Fruit fly (Drosophila melanogaster): ENCODE data around the gene Mgat4a.
A peak's percentile ranks its signal among the peaks of the same experiment; 100 is the strongest.

Mgat4a gene

DNA sequence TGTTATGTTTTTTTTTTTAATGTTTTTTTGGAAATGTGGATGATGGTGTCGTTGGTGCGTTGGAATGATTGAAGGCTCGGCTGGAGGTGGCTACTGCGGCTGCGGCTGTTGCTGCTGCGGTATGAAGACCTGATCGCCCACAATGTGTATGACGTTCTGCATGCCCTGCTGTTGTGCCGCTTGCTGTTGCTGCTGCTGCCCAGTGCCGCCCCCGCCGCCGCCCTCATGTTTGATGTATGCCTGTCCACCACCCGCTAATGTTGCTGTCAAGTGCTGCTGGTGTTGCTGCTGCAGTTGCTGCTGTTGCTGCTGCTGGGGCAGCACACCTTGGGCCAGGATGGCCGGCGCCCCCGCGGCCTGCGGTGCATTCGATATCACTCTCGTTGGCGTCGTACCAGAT, 9.0 kb upstream of the Mgat4a start:
- TF ChIP-seq CG9705 (GFP tag; optimal IDR thresholded peaks at IDR 0.05) = no peak
- TF ChIP-seq Dfd (GFP tag; optimal IDR thresholded peaks at IDR 0.05) = peak; percentile 89
- no peak for TF ChIP-seq Rel (GFP tag; optimal IDR thresholded peaks at IDR 0.05)
- TF ChIP-seq Rel (tag; optimal IDR thresholded peaks at IDR 0.05) = no peak
- TF ChIP-seq psq (GFP tag; optimal IDR thresholded peaks at IDR 0.05) = no peak

DNA sequence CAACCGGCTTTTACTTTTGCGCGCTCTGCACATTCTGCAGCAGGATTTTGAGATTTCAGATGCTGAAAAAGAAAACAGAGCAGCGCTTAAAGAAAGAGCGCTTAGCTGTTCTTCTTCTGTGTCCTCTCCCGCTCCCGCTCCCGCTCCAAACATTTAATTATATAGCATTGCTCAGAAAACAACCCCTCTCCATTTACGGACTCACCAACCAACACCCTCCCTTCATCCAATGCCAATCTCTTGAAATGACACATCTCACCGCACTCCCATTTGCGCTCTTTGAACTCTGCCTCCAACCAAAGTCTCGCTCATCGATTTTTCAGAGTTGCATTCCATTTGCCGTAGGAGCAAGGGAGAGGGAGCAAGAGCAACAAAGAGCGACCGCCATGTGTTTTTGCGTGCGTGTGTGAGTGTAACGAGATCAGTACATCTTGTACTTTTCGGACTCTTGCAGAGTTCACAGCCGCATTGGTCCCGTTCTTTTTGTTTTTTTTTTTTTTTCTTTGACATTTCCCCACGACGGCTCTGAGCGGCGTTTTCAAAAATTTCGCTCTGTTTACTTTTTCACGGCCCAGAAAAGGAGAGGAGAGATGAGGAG, 6.7 kb upstream of the Mgat4a start:
- TF ChIP-seq Rel (GFP tag; optimal IDR thresholded peaks at IDR 0.05) = peak; percentile 92
- TF ChIP-seq Rel (tag; optimal IDR thresholded peaks at IDR 0.05) = no peak
- TF ChIP-seq h (GFP tag; optimal IDR thresholded peaks at IDR 0.05) = peak; percentile 77
- peak; percentile 55 for TF ChIP-seq CG32264 (GFP tag; optimal IDR thresholded peaks at IDR 0.05)
- no peak for TF ChIP-seq sv (GFP tag; optimal IDR thresholded peaks at IDR 0.05)
- TF ChIP-seq CrebA (GFP tag; optimal IDR thresholded peaks at IDR 0.05; ENCODE audit: borderline replicate concordance) = peak; percentile 80
- no peak for TF ChIP-seq foxo (GFP tag; optimal IDR thresholded peaks at IDR 0.05)
- TF ChIP-seq jim (GFP tag; optimal IDR thresholded peaks at IDR 0.05) = peak; percentile 52
- no peak for TF ChIP-seq CG9705 (GFP tag; optimal IDR thresholded peaks at IDR 0.05)
- no peak for TF ChIP-seq tai (GFP tag; optimal IDR thresholded peaks at IDR 0.05)
- TF ChIP-seq Vsx2 (GFP tag; optimal IDR thresholded peaks at IDR 0.05; ENCODE audit: partially characterized antibody) = peak; percentile 86
- peak; percentile 59 for TF ChIP-seq fru (GFP tag; optimal IDR thresholded peaks at IDR 0.05)
- no peak for TF ChIP-seq Dfd (GFP tag; optimal IDR thresholded peaks at IDR 0.05)
- peak; percentile 65 for TF ChIP-seq br (GFP tag; optimal IDR thresholded peaks at IDR 0.05)
- TF ChIP-seq N (GFP tag; optimal IDR thresholded peaks at IDR 0.05) = no peak
- TF ChIP-seq HLH106 (tag; optimal IDR thresholded peaks at IDR 0.05) = no peak
- no peak for TF ChIP-seq lola (GFP tag; optimal IDR thresholded peaks at IDR 0.05)
- TF ChIP-seq Dif (GFP tag; optimal IDR thresholded peaks at IDR 0.05; ENCODE audit: partially characterized antibody) = peak; percentile 89
- peak; percentile 36 for TF ChIP-seq brk (GFP tag; optimal IDR thresholded peaks at IDR 0.05)
- TF ChIP-seq psq (GFP tag; optimal IDR thresholded peaks at IDR 0.05) = no peak
- TF ChIP-seq OdsH (GFP tag; optimal IDR thresholded peaks at IDR 0.05) = no peak
- TF ChIP-seq GATAd (GFP tag; optimal IDR thresholded peaks at IDR 0.05) = no peak
- no peak for TF ChIP-seq Myc (optimal IDR thresholded peaks at IDR 0.05)
- no peak for TF ChIP-seq Hr78 (GFP tag; optimal IDR thresholded peaks at IDR 0.05)
- TF ChIP-seq pan (optimal IDR thresholded peaks at IDR 0.05) = no peak
- no peak for TF ChIP-seq woc (GFP tag; optimal IDR thresholded peaks at IDR 0.05)
- peak; percentile 66 for TF ChIP-seq Hr83 (GFP tag; optimal IDR thresholded peaks at IDR 0.05; ENCODE audit: poor library complexity, severe bottlenecking)
- TF ChIP-seq ey (GFP tag; optimal IDR thresholded peaks at IDR 0.05) = no peak
- no peak for TF ChIP-seq rgr (GFP tag; optimal IDR thresholded peaks at IDR 0.05)
- no peak for TF ChIP-seq usp (GFP tag; optimal IDR thresholded peaks at IDR 0.05)
- TF ChIP-seq dmrt93B (GFP tag; optimal IDR thresholded peaks at IDR 0.05) = no peak
- TF ChIP-seq Jra (GFP tag; optimal IDR thresholded peaks at IDR 0.05) = peak; percentile 64
- TF ChIP-seq sage (GFP tag; optimal IDR thresholded peaks at IDR 0.05) = no peak
- no peak for TF ChIP-seq dsf (GFP tag; optimal IDR thresholded peaks at IDR 0.05; ENCODE audit: borderline replicate concordance)
- TF ChIP-seq Mio (GFP tag; optimal IDR thresholded peaks at IDR 0.05) = no peak
- TF ChIP-seq Hnf4 (GFP tag; optimal IDR thresholded peaks at IDR 0.05) = peak; percentile 71
- peak; percentile 39 to 83 for TF ChIP-seq dl (GFP tag; optimal IDR thresholded peaks at IDR 0.05; ENCODE audit: insufficient read depth in 1 of 2, partially characterized antibody in 2 of 2)
- no peak for TF ChIP-seq Sp1 (GFP tag; optimal IDR thresholded peaks at IDR 0.05)
- TF ChIP-seq Abd-B (GFP tag; optimal IDR thresholded peaks at IDR 0.05) = no peak
